Worm (Caenorhabditis elegans) whole organism, L2 larva: Measurements from ENCODE around the gene F26D11.1.

Source experiments
- ZK546.5 ChIP-seq: sonication (generic microtip); optimal IDR thresholded peaks from 2 replicates; lab custom pipeline; 2017; ENCODE audit warnings: missing biosample characterization, missing genetic modification characterization
- egl-27 ChIP-seq: sonication (generic microtip); optimal IDR thresholded peaks from 3 replicates; lab custom pipeline; 2017; ENCODE audit warnings: missing biosample characterization, missing genetic modification reagents, missing genetic modification characterization
- mdl-1 ChIP-seq, 2 experiments: fragments of 150-350 bp in 1 of 2; sonication (generic microtip) in 1 of 2; optimal IDR thresholded peaks; 2 replicates each; lab custom pipeline; 2017; ENCODE audit warnings: missing biosample characterization in 2 of 2, missing genetic modification characterization in 2 of 2
- nhr-11 ChIP-seq: fragments of 150-350 bp; optimal IDR thresholded peaks from 2 replicates; lab custom pipeline; 2014; ENCODE audit warnings: missing biosample characterization, missing genetic modification characterization
- nhr-237 ChIP-seq: fragments of 150-350 bp; optimal IDR thresholded peaks from 2 replicates; lab custom pipeline; 2014; ENCODE audit warnings: missing biosample characterization, missing genetic modification characterization
- nhr-25 ChIP-seq: fragments of 150-350 bp; sonication (generic microtip); optimal IDR thresholded peaks from 3 replicates; lab custom pipeline; 2014; ENCODE audit warnings: missing biosample characterization, missing genetic modification characterization
- snpc-4 ChIP-seq: fragments of 150-350 bp; optimal IDR thresholded peaks from 2 replicates; lab custom pipeline; 2014; ENCODE audit warnings: missing biosample characterization, missing genetic modification characterization
- unc-39 ChIP-seq: fragments of 150-350 bp; optimal IDR thresholded peaks from 2 replicates; lab custom pipeline; 2014; ENCODE audit warnings: missing biosample characterization, missing genetic modification characterization
- unc-62 ChIP-seq: fragments of 150-350 bp; optimal IDR thresholded peaks from 2 replicates; lab custom pipeline; 2014; ENCODE audit warnings: missing biosample characterization, missing genetic modification reagents, missing genetic modification characterization
- zag-1 ChIP-seq: fragments of 150-350 bp; optimal IDR thresholded peaks from 2 replicates; lab custom pipeline; 2014; ENCODE audit warnings: missing biosample characterization, missing genetic modification characterization

DNA sequence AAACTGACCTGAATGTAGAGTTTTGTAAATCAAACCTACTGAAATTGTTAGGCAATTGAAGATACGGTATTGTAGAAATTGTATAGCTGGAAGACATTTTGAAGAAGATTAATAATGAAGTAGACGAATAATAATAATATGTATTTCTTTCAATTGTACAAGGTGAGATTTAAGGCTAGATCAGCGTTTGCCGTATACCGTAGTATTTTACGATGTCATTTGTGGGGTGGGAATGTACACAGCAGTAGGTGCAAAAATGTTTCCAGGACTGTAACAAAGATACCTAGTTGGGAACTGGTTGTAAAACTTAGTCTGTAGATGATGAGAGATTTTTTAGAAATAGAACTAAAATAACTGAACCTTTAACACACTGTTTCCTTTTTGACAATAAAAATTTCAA, 13.2 kb downstream of the F26D11.1 start, which contains the start of gene ceh-76:
- TF ChIP-seq snpc-4 (no peak), nhr-237 (no peak), nhr-11 (tag; lab: Kevin White, UChicago) (no peak), unc-62 (GFP tag; lab: Kevin White, UChicago) (no peak), ZK546.5 (no peak), nhr-25 (tag; lab: Kevin White, UChicago) (no peak), egl-27 (tag; lab: Kevin White, UChicago) (no peak), unc-39 (tag; lab: Kevin White, UChicago) (no peak), zag-1 (tag; lab: Kevin White, UChicago) (no peak), mdl-1 (tag; optimal IDR thresholded peaks at IDR 0.05; lab: Kevin White, UChicago) (no peak)
